Worm (Caenorhabditis elegans) whole organism, L3 larva: ENCODE data around the gene C15F1.2.

Experiments
- ZK546.5 ChIP-seq: sonication (generic microtip); optimal IDR thresholded peaks from 2 replicates; lab custom pipeline; 2017; ENCODE audit warnings: missing biosample characterization, missing genetic modification characterization
- aly-2 ChIP-seq: fragments of 150-350 bp; optimal IDR thresholded peaks from 2 replicates; lab custom pipeline; 2014; ENCODE audit warnings: missing biosample characterization, missing genetic modification characterization
- ama-1 ChIP-seq: fragments of 150-350 bp; optimal IDR thresholded peaks from 2 replicates; lab custom pipeline; 2018
- elt-3 ChIP-seq, 3 experiments: fragments of 150-350 bp in 1 of 3; sonication (generic microtip) in 2 of 3; optimal IDR thresholded peaks; 2 replicates in 2 of 3; 4 replicates in 1 of 3; lab custom pipeline; 2014 to 2017; ENCODE audit warnings: missing biosample characterization in 3 of 3, missing genetic modification characterization in 3 of 3
- jun-1 ChIP-seq: fragments of 150-350 bp; optimal IDR thresholded peaks from 2 replicates; lab custom pipeline; 2014; ENCODE audit warnings: missing biosample characterization, missing genetic modification reagents, missing genetic modification characterization
- nhr-77 ChIP-seq: fragments of 150-350 bp; optimal IDR thresholded peaks from 2 replicates; lab custom pipeline; 2014; ENCODE audit warnings: missing biosample characterization, missing genetic modification characterization
- sea-2 ChIP-seq: fragments of 150-350 bp; sonication (generic microtip); optimal IDR thresholded peaks from 4 replicates; lab custom pipeline; 2014; ENCODE audit warnings: missing biosample characterization, missing genetic modification reagents, missing genetic modification characterization
- skn-1 ChIP-seq: fragments of 150-350 bp; optimal IDR thresholded peaks from 2 replicates; lab custom pipeline; 2014; ENCODE audit warnings: missing biosample characterization, missing genetic modification characterization
- unc-39 ChIP-seq: sonication (generic microtip); optimal IDR thresholded peaks from 4 replicates; lab custom pipeline; 2017; ENCODE audit warnings: missing biosample characterization, missing genetic modification characterization
- ztf-4 ChIP-seq: fragments of 150-350 bp; optimal IDR thresholded peaks from 2 replicates; lab custom pipeline; 2014; ENCODE audit warnings: missing biosample characterization, missing genetic modification characterization

ce11 chrII:6989830-6990287 is 10.1 kb downstream of the C15F1.2 start, which contains the start of gene C15F1.1:
- TF ChIP-seq unc-39 (tag; lab: Kevin White, UChicago) (no peak), ZK546.5 (tag; lab: Kevin White, UChicago) (no peak), nhr-77 (no peak), ztf-4 (tag; lab: Kevin White, UChicago) (no peak), aly-2 (tag; lab: Kevin White, UChicago) (no peak), jun-1 (no peak), elt-3 (tag; optimal IDR thresholded peaks at IDR 0.05; lab: Kevin White, UChicago) (no peak), ama-1 (lab: Kevin White, UChicago) (no peak), skn-1 (tag; lab: Kevin White, UChicago) (no peak), sea-2 (GFP tag; lab: Kevin White, UChicago) (no peak)
